Fruit fly (Drosophila melanogaster): ENCODE measurements around the gene CG4020.

CG4020 gene

DNA sequence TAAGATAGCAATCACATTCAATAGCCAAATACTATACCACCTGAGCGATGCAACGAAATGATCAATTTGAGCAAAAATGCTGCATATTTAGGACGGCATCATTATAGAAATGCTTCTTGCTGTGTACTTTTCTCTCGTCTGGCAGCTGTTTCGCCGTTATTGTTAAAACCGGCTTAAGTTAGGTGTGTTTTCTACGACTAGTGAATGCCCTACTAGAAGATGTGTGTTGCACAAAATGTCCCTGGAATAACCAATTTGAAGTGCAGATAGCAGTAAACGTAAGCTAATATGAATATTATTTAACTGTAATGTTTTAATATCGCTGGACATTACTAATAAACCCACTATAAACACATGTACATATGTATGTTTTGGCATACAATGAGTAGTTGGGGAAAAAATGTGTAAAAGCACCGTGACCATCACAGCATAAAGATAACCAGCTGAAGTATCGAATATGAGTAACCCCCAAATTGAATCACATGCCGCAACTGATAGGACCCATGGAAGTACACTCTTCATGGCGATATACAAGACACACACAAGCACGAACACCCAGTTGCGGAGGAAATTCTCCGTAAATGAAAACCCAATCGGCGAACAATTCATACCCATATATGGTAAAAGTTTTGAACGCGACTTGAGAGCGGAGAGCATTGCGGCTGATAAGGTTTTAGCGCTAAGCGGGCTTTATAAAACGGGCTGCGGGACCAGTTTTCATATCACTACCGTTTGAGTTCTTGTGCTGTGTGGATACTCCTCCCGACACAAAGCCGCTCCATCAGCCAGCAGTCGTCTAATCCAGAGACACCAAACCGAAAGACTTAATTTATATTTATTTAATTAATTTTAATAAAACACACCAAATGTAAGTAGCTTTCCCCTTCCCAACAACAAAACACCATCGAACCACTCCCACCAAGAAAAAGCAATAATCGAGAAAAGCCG lies 5.1 kb upstream of the CG4020 start, which contains the start of gene Act5C:
Gene Act5C (plus strand): TSS at position 716 of the 948 bp plus-strand sequence.
- TF ChIP-seq ttk (optimal IDR thresholded peaks at IDR 0.05), result no peak
- no peak for TF ChIP-seq psq (optimal IDR thresholded peaks at IDR 0.05)
- TF ChIP-seq Myc (optimal IDR thresholded peaks at IDR 0.05), result no peak
- TF ChIP-seq insv (optimal IDR thresholded peaks at IDR 0.05), result no peak
- no peak for TF ChIP-seq h (optimal IDR thresholded peaks at IDR 0.05)
- TF ChIP-seq Sin3A (optimal IDR thresholded peaks at IDR 0.05), result no peak

DNA sequence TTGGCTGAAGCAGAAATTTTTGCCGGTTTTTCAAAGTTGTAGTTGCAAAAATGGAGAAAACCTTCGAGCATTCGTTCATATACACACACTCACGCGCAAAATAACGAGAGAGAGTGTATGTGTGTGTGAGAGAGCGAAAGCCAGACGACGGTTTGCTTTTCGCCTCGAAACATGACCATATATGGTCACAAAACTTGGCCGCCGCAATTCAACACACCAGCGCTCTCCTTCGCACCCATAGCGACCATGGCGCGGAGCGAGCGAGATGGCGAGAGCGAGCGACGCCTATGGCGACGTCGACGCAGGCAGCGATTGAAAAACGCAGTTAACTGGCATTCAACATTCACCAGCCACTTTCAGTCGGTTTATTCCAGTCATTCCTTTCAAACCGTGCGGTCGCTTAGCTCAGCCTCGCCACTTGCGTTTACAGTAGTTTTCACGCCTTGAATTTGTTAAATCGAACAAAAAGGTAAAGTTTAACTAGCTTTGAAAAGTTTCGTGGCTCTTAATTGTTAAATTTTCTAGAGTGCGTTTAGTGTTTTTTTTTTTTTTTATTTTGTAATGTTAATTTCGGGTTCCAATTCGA lies 3.8 kb upstream of the CG4020 start:
- TF ChIP-seq Myc (optimal IDR thresholded peaks at IDR 0.05) (no peak), ttk (optimal IDR thresholded peaks at IDR 0.05) (no peak), Sin3A (optimal IDR thresholded peaks at IDR 0.05) (no peak), psq (optimal IDR thresholded peaks at IDR 0.05) (no peak), insv (optimal IDR thresholded peaks at IDR 0.05) (no peak), h (optimal IDR thresholded peaks at IDR 0.05) (no peak)

DNA sequence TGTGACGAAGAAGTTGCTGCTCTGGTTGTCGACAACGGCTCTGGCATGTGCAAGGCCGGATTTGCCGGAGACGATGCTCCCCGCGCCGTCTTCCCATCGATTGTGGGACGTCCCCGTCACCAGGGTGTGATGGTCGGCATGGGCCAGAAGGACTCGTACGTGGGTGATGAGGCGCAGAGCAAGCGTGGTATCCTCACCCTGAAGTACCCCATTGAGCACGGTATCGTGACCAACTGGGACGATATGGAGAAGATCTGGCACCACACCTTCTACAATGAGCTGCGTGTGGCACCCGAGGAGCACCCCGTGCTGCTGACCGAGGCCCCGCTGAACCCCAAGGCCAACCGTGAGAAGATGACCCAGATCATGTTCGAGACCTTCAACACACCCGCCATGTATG lies 2.8 kb upstream of the CG4020 start:
- TF ChIP-seq psq (optimal IDR thresholded peaks at IDR 0.05) (no peak), ttk (optimal IDR thresholded peaks at IDR 0.05) (peak; percentile 94)

DNA sequence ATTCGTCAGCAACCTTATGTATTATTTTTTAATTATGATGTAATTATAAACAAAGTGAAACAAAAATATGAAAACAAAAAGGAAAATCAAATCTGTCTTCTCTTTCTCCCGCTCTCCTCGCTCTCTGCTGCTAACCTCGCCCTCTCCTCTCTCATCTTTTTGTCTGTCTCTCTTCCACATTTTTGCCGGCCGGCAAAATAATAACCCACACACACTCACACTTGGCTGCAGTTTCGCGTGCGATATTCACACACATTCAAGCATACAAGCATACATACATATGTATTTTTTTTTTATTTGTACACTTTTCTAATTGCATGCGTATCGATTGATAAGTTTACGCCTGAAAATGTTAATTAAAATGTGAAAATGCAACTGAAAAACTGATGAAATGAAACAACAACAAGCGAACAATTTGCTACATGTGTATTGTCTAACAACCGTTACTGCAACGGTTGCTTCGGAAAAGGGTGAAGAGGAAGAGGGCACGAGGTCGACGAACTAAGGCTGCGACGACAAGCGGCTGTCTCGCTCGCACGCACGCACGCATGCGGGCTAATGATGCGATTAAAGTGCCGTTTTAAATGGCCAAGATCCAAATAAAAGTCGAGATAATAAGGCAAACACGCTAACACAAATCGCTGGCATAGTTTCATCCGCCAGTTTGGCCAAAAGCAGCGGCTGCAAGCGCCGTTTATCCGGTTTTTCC lies 1.0 kb upstream of the CG4020 start:
- no peak for TF ChIP-seq ttk (optimal IDR thresholded peaks at IDR 0.05)
- TF ChIP-seq h (optimal IDR thresholded peaks at IDR 0.05), result no peak
- TF ChIP-seq psq (optimal IDR thresholded peaks at IDR 0.05), result no peak
- TF ChIP-seq Sin3A (optimal IDR thresholded peaks at IDR 0.05), result no peak
- TF ChIP-seq insv (optimal IDR thresholded peaks at IDR 0.05), result no peak

DNA sequence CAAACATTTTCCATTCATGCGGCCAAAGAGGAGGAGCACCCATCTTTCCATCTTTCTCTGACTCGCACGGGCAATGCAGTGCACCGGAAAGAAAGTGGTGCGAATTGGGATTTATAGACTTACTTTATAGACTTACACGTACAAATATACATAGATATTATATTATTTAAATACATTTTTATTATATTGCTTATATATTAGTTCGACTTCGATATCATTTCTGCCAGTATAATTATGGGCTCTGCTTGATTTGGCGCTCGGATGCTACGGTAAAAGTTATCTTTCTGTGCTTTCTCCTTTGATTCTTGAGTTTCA lies 503 bp upstream of the CG4020 start:
- TF ChIP-seq insv (optimal IDR thresholded peaks at IDR 0.05) (no peak), ttk (optimal IDR thresholded peaks at IDR 0.05) (no peak), Myc (optimal IDR thresholded peaks at IDR 0.05) (no peak), h (optimal IDR thresholded peaks at IDR 0.05) (no peak), psq (optimal IDR thresholded peaks at IDR 0.05) (no peak)

DNA sequence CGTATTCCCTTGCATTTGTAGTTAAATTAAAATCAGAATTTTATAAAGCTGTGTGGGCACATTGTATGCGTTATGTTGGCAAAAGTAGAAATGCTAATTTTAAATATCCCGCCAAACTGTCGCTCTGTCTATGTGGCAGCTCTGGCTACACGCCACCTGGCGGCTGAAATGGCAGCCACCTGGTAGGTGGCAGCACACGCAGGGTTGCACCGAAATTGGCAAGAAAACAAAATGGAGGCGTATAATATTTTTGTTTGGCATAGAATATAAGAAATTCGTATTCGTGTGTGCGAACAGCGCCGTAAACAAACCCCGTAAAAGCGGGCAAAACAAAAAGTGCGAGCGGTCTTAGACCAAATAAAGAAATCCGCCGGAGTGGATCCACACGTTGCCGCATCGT lies 2.4 kb downstream of the CG4020 start, which contains the start of gene CG12236:
Gene CG12236 (plus strand): TSS at position 220 of the 400 bp plus-strand sequence.
- TF ChIP-seq psq (optimal IDR thresholded peaks at IDR 0.05) (no peak), insv (optimal IDR thresholded peaks at IDR 0.05) (no peak), h (optimal IDR thresholded peaks at IDR 0.05) (no peak), ttk (optimal IDR thresholded peaks at IDR 0.05) (no peak)

DNA sequence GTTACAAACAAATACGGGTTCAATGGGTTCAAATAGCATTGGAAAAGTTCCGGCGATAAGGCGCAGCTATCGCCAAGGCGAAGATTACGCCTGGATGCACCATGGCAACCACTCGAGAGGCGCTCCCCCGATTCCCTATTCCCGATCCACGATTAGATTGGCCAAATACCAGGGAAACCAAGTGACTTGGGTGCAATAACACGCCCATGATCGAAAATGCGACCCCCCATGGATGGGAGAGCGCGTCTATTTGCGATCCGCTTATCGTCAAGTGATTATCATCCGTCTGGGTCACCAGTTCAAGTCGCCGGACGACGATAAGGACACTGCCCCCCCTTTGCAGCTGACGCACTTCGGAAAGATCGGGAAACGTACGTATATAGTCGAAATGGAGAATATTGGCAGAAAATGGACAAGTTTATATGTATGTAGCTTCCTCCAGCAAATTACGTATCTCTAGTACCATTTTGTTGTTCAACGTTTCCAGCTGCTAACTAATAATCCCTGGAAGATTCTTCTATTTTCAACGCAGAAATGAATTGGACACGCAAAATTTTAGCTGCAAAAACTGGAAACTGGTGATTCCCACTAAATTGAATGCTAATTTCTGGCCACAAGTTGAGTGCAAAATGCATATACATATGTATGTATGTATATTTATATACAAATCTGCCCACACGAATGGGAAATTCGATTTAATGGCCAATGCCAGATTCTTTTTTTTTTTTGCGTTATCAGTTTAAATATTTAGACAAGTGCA lies 9.6 kb downstream of the CG4020 start:
- TF ChIP-seq psq (optimal IDR thresholded peaks at IDR 0.05) (no peak), Myc (optimal IDR thresholded peaks at IDR 0.05) (no peak), insv (optimal IDR thresholded peaks at IDR 0.05) (no peak), h (optimal IDR thresholded peaks at IDR 0.05) (no peak), ttk (optimal IDR thresholded peaks at IDR 0.05) (no peak), Sin3A (optimal IDR thresholded peaks at IDR 0.05) (no peak)

DNA sequence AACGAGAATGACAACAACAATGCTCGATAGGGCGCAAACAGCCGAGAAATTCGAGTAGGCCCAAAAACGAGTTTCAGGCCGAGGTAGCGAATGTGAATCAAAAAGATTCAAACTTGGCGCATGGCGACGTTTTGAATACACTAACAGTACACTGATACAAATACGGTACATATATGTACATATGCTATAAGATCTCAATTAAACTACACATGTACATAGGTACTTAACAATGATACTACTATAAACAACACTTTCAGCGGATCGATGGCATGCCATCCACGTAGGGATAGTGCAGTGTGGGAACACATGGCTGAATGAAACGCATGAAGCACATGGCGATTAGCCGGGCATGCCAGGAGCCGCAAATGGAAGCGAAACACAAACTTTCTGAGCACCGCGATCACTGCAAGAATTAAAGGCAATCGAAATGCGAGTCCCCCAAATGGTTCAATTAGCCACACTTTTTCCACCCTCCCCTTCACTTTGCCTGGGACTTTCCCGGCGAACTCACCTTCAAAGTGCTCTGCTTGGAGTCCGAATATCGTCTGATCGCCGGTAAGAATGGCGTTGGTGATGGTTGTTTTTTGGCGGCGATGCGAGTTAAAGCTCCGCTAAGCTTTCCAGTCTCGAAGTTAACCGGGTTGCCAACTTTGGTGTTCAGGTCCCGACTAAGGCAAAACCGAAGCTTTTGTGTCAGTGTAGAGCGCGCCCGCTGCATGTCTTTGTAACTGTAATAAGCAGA lies 10.4 kb downstream of the CG4020 start:
- TF ChIP-seq ttk (optimal IDR thresholded peaks at IDR 0.05) (no peak), insv (optimal IDR thresholded peaks at IDR 0.05) (no peak), Myc (optimal IDR thresholded peaks at IDR 0.05) (no peak), h (optimal IDR thresholded peaks at IDR 0.05) (no peak), psq (optimal IDR thresholded peaks at IDR 0.05) (no peak), Sin3A (optimal IDR thresholded peaks at IDR 0.05) (no peak)

DNA sequence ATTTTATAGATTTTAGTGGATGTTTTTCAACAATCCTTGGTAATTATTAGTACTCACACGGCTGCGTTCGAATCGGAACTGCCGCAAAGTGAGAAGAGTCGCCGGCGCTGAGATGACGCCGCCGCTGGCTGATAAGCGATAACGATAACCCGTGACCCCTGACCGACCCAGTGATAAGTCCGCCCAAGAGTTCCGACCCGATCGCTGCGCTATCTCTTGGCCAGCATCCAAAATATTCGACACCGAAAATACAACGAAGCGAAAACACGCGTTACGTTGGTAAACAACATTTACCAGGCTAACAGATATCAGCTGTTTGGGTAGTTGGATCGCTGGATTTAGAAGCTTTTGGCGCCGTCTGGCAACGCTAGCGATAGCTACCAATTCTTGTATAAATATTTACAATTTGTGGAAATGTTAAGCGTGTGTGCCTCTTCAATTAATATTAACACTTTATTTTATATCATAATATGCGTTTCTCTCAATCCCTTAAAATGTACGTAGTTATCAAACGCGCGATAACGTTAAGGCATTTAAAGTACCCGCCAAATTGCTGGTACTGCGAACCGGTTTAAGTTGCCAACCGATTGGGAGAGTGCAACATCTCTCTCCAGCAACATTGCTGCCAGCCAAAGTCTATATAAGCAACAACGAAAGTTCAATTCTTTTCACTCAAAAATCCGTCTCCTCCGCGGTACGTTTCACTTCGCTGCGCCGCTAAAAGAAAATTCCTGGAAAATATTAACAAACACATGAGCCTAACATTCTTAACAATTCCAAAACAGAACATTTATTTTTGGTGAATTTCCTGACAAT lies 11.2 kb downstream of the CG4020 start, which contains the start of the genes Shmt and CG3726:
Gene Shmt (minus strand): TSS at position 304 of the 816 bp plus-strand sequence.
Gene CG3726 (plus strand): TSS at position 604 of the 816 bp plus-strand sequence.
- TF ChIP-seq insv (optimal IDR thresholded peaks at IDR 0.05) (no peak), Myc (optimal IDR thresholded peaks at IDR 0.05) (no peak), ttk (optimal IDR thresholded peaks at IDR 0.05) (no peak), h (optimal IDR thresholded peaks at IDR 0.05) (no peak), Sin3A (optimal IDR thresholded peaks at IDR 0.05) (no peak), psq (optimal IDR thresholded peaks at IDR 0.05) (no peak)

DNA sequence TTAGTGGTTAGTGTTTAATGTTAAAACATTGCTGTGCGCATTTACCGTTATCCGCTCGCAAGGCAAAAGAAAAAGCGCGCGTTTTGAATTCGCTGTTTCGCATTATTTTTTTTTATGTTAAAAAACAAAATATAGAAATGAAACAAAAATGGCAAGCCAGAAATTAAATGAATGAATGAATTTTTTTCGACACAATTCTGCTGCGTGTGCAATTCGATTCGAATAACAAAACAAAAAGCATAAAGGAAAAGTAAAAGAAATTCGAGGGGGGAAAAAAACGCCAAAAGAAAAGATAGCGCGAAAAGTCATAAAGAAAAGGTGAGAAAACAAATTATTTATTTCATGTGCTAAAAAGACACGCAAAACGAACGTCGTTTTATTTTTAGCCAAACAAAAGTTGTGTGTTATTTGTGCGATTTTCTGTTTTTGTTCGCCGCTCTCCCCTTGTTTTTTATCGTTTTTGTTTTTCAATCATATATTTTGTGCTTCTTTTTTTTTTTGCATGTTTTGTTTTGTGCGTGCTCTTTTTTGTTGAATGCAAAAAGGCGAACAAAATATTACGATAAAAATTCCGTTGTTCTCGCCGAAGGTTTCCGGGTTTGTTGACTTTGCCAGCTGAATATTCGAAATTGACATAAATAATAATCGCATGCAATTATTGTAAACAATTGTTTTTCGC lies 11.9 kb downstream of the CG4020 start:
- TF ChIP-seq ttk (optimal IDR thresholded peaks at IDR 0.05) (no peak), insv (optimal IDR thresholded peaks at IDR 0.05) (no peak), Myc (optimal IDR thresholded peaks at IDR 0.05) (no peak), Sin3A (optimal IDR thresholded peaks at IDR 0.05) (no peak), h (optimal IDR thresholded peaks at IDR 0.05) (no peak), psq (optimal IDR thresholded peaks at IDR 0.05) (no peak)
